Worm (Caenorhabditis elegans) whole organism, late embryonic: ENCODE results near the gene tag-120.

ENCODE experiments used
- K02D7.2 ChIP-seq: sonication (generic microtip); optimal IDR thresholded peaks from 2 replicates; lab custom pipeline; 2017; ENCODE audit warnings: mild to moderate bottlenecking, missing genetic modification characterization, missing compliant biosample characterization
- ama-1 ChIP-seq: fragments of 150-350 bp; optimal IDR thresholded peaks from 2 replicates; lab custom pipeline; 2014
- ceh-34 ChIP-seq: sonication (generic microtip); optimal IDR thresholded peaks from 2 replicates; lab custom pipeline; 2016; ENCODE audit warnings: mild to moderate bottlenecking, missing genetic modification characterization, missing compliant biosample characterization
- hlh-30 ChIP-seq: sonication (generic microtip); optimal IDR thresholded peaks from 2 replicates; lab custom pipeline; 2017; ENCODE audit warnings: antibody characterized with exemption, missing genetic modification characterization, missing compliant biosample characterization; ENCODE audit not compliant: insufficient read depth
- nfya-1 ChIP-seq: sonication (generic microtip); optimal IDR thresholded peaks from 2 replicates; lab custom pipeline; 2017; ENCODE audit warnings: missing genetic modification characterization, mild to moderate bottlenecking, missing compliant biosample characterization, antibody characterized with exemption, moderate library complexity
- nhr-11 ChIP-seq: fragments of 150-350 bp; optimal IDR thresholded peaks from 2 replicates; lab custom pipeline; 2014; ENCODE audit warnings: missing biosample characterization, missing genetic modification characterization
- pha-4 ChIP-seq: fragments of 150-350 bp; optimal IDR thresholded peaks from 2 replicates; lab custom pipeline; 2018; ENCODE audit warnings: missing biosample characterization, missing genetic modification reagents, missing genetic modification characterization
- ref-2 ChIP-seq: sonication (generic microtip); optimal IDR thresholded peaks from 2 replicates; lab custom pipeline; 2016; ENCODE audit warnings: missing genetic modification characterization, missing compliant biosample characterization
- zip-5 ChIP-seq: sonication (generic microtip); optimal IDR thresholded peaks from 2 replicates; lab custom pipeline; 2016; ENCODE audit warnings: missing genetic modification characterization, missing compliant biosample characterization

DNA sequence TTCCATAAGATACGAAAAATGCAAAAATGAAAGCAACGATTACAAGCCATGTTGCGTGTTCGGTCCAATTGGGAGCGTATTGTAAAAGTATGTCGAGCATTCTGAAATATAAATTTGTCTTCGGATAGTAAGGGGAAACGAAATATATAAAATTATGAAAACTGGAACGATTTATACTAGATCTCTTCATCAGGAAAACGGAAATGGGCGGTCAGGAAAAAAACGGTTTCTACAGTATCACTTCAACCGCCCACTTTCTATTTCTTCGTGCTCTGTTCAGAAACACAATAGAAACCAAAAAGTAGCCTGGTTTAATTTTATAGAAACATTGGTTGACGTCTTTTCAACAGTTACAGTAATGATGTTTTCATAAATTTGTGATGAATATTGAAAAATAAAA lies 48.1 kb downstream of the tag-120 start, which contains the start of gene pitr-4:
- TF ChIP-seq zip-5 (no peak), pha-4 (no peak), ceh-34 (tag; lab: Kevin White, UChicago) (no peak), hlh-30 (no peak), ama-1 (lab: Kevin White, UChicago) (no peak), ref-2 (no peak), K02D7.2 (tag; lab: Kevin White, UChicago) (no peak), nhr-11 (tag; lab: Kevin White, UChicago) (no peak), nfya-1 (tag; lab: Kevin White, UChicago) (no peak)
